Worm (Caenorhabditis elegans): ENCODE measurements around the gene C02B8.7.

The C02B8.7 gene

ce11 chrX:8089266-8089909, 48.3 kb downstream of the C02B8.7 start:
- TF ChIP-seq ztf-29 (GFP tag; IDR thresholded peaks at IDR 0.05) (no peak), klf-2 (GFP tag; conservative IDR thresholded peaks at IDR 0.05) (no peak), tab-1 (GFP tag; IDR thresholded peaks at IDR 0.05) (no peak), ztf-23 (GFP tag; IDR thresholded peaks at IDR 0.05) (no peak), med-1 (GFP tag; optimal IDR thresholded peaks at IDR 0.05; ENCODE audit: insufficient read depth) (no peak), T22C8.4 (GFP tag; IDR thresholded peaks at IDR 0.05) (no peak), flt-1 (GFP tag; IDR thresholded peaks at IDR 0.05) (no peak), ref-1 (GFP tag; conservative IDR thresholded peaks at IDR 0.05) (no peak), cog-1 (tag; optimal IDR thresholded peaks at IDR 0.05) (no peak)

ce11 chrX:8088474-8088873, 49.2 kb downstream of the C02B8.7 start, which contains the start of gene vem-1:
Gene vem-1 (minus strand): TSS chrX:8088574.
- no peak for TF ChIP-seq tab-1 (GFP tag; IDR thresholded peaks at IDR 0.05)
- TF ChIP-seq ztf-29 (GFP tag; IDR thresholded peaks at IDR 0.05): no peak
- no peak for TF ChIP-seq flt-1 (GFP tag; IDR thresholded peaks at IDR 0.05)
- TF ChIP-seq T22C8.4 (GFP tag; IDR thresholded peaks at IDR 0.05): no peak
- TF ChIP-seq med-1 (GFP tag; optimal IDR thresholded peaks at IDR 0.05; ENCODE audit: insufficient read depth): no peak
- no peak for TF ChIP-seq cog-1 (tag; optimal IDR thresholded peaks at IDR 0.05)
- no peak for TF ChIP-seq klf-2 (GFP tag; conservative IDR thresholded peaks at IDR 0.05)
- TF ChIP-seq ztf-23 (GFP tag; IDR thresholded peaks at IDR 0.05): no peak
- TF ChIP-seq ref-1 (GFP tag; conservative IDR thresholded peaks at IDR 0.05): no peak
